Worm (Caenorhabditis elegans) whole organism, L4 larva: Measurements from ENCODE around the gene F46C3.6.

Experiments
- F37D6.2 ChIP-seq: sonication (generic microtip); optimal IDR thresholded peaks from 2 replicates; lab custom pipeline; 2016; ENCODE audit warnings: mild to moderate bottlenecking, missing genetic modification characterization, missing compliant biosample characterization
- ces-1 ChIP-seq: fragments of 150-350 bp; sonication (generic microtip); optimal IDR thresholded peaks from 4 replicates; lab custom pipeline; 2014; ENCODE audit warnings: missing biosample characterization, missing genetic modification reagents, missing genetic modification characterization
- fkh-10 ChIP-seq: fragments of 150-350 bp; optimal IDR thresholded peaks from 2 replicates; lab custom pipeline; 2014; ENCODE audit warnings: missing biosample characterization, missing genetic modification reagents, missing genetic modification characterization
- lim-7 ChIP-seq: fragments of 200-800 bp; sonication (Bioruptor generic); IDR thresholded peaks from 2 replicates; pipeline ENCODE4 v1.3.6; 2022; ENCODE audit warnings: missing genetic modification characterization, missing compliant biosample characterization
- lin-39 ChIP-seq: fragments of 150-350 bp; optimal IDR thresholded peaks from 2 replicates; lab custom pipeline; 2014; ENCODE audit warnings: missing biosample characterization, missing genetic modification reagents, missing genetic modification characterization
- mep-1 ChIP-seq: fragments of 150-350 bp; sonication (generic microtip); optimal IDR thresholded peaks from 3 replicates; lab custom pipeline; 2014; ENCODE audit warnings: missing biosample characterization, missing genetic modification characterization
- nhr-11 ChIP-seq: fragments of 150-350 bp; optimal IDR thresholded peaks from 2 replicates; lab custom pipeline; 2014; ENCODE audit warnings: missing biosample characterization, missing genetic modification characterization

DNA sequence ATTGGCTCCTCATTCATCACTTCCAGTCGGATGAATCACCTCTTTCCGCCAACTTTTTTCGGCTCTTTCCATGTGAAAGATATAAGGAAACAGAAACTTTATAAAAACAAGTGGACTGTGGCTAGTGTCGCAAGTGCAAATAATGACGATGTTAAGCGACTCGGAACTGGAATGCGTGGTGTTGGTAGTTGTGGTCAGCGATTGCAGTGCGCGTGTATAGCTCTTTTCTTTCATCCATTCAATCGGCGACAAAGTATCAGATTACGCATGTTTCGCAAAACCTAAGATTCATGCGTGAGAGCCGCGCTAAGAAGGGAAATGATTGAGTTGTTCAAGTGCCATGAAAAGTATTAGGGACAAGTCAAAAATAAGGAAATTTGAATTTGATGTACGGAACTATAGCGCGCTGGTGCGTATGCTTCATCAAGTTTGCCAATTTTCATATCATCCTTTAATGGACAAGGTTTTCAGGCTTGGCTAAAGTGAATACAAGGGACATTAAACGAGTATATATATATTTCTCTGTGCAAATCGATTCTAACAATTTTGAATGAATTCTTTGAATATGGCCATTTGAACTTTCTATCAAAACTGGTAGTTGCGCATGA lies 32.0 kb downstream of the F46C3.6 start:
- TF ChIP-seq nhr-11 (no peak), ces-1 (GFP tag; lab: Kevin White, UChicago) (no peak), F37D6.2 (tag; lab: Kevin White, UChicago) (no peak), lin-39 (tag; lab: Kevin White, UChicago) (no peak), mep-1 (tag; lab: Kevin White, UChicago) (no peak), fkh-10 (no peak), lim-7 (GFP tag; lab: Robert Waterston, UW) (no peak)
